Worm (Caenorhabditis elegans) whole organism, mixed stage, embryonic: ENCODE data around the gene col-118.

Source experiments
- blmp-1 ChIP-seq: fragments of 150-350 bp; optimal IDR thresholded peaks from 2 replicates; lab custom pipeline; 2014; ENCODE audit warnings: missing biosample characterization, missing genetic modification characterization
- elt-3 ChIP-seq: fragments of 150-350 bp; optimal IDR thresholded peaks from 2 replicates; lab custom pipeline; 2014; ENCODE audit warnings: missing biosample characterization, missing genetic modification characterization
- ham-2 ChIP-seq: fragments of 200-800 bp; sonication (Bioruptor generic); optimal IDR thresholded peaks from 2 replicates; lab custom pipeline; 2018; ENCODE audit warnings: mild to moderate bottlenecking, missing genetic modification characterization, missing compliant biosample characterization
- nhr-2 ChIP-seq: fragments of 150-350 bp; optimal IDR thresholded peaks from 2 replicates; lab custom pipeline; 2014; ENCODE audit warnings: missing biosample characterization, missing genetic modification characterization
- nhr-237 ChIP-seq: fragments of 150-350 bp; optimal IDR thresholded peaks from 2 replicates; lab custom pipeline; 2014; ENCODE audit warnings: missing biosample characterization, missing genetic modification characterization
- snpc-4 ChIP-seq: fragments of 150-350 bp; optimal IDR thresholded peaks from 2 replicates; lab custom pipeline; 2014; ENCODE audit warnings: missing biosample characterization, missing genetic modification characterization
- sptf-1 ChIP-seq: sonication (generic microtip); optimal IDR thresholded peaks from 2 replicates; lab custom pipeline; 2017; ENCODE audit warnings: mild to moderate bottlenecking, missing genetic modification characterization, moderate library complexity, missing compliant biosample characterization
- unc-120 ChIP-seq: sonication (generic microtip); optimal IDR thresholded peaks from 2 replicates; lab custom pipeline; 2017; ENCODE audit warnings: missing genetic modification characterization, missing compliant biosample characterization; ENCODE audit not compliant: poor library complexity, severe bottlenecking
- unc-62 ChIP-seq: fragments of 150-350 bp; optimal IDR thresholded peaks from 2 replicates; lab custom pipeline; 2014; ENCODE audit warnings: missing biosample characterization, missing genetic modification reagents, missing genetic modification characterization

- TF ChIP-seq elt-3 (tag; lab: Kevin White, UChicago) (no peak), unc-62 (GFP tag; lab: Kevin White, UChicago) (no peak), sptf-1 (tag; lab: Kevin White, UChicago) (no peak), ham-2 (GFP tag; lab: Kevin White, UChicago) (no peak), unc-120 (peak; percentile 58), nhr-237 (tag; lab: Kevin White, UChicago) (peak; percentile 58), blmp-1 (tag; lab: Kevin White, UChicago) (no peak), snpc-4 (tag; lab: Kevin White, UChicago) (no peak), nhr-2 (tag; lab: Kevin White, UChicago) (no peak)
These were observed 45.7 kb downstream of the col-118 start, which contains the start of gene rad-54.L2 for ce11 chrIV:8893746-8894145.
